Fruit fly (Drosophila melanogaster) whole organism, embryonic: ENCODE measurements around the gene Chmp1.

Source experiments
- Bgb ChIP-seq: fragments of 200-800 bp; sonication (Bioruptor generic); IDR thresholded peaks from 2 replicates; pipeline ENCODE4 v1.3.6; 2022; ENCODE audit warnings: missing biosample characterization, missing genetic modification characterization; ENCODE audit not compliant: partially characterized antibody
- CG1024 ChIP-seq: fragments of 200-800 bp; sonication (Bioruptor generic); IDR thresholded peaks from 2 replicates; pipeline ENCODE4 v1.3.6; 2022; ENCODE audit warnings: missing biosample characterization, missing genetic modification characterization
- CG10274 ChIP-seq: fragments of 200-800 bp; sonication (Bioruptor generic); optimal IDR thresholded peaks from 3 replicates; lab custom pipeline; 2017; ENCODE audit warnings: missing biosample characterization, mild to moderate bottlenecking, missing genetic modification characterization
- CG10565 ChIP-seq: fragments of 200-800 bp; sonication (Bioruptor generic); optimal IDR thresholded peaks from 3 replicates; lab custom pipeline; 2016; ENCODE audit warnings: missing biosample characterization, mild to moderate bottlenecking, missing genetic modification characterization
- CG13296 ChIP-seq: fragments of 200-800 bp; sonication (Bioruptor generic); optimal IDR thresholded peaks from 3 replicates; lab custom pipeline; 2018; ENCODE audit warnings: missing biosample characterization, mild to moderate bottlenecking, missing genetic modification characterization
- CG16813 ChIP-seq: fragments of 200-800 bp; sonication (Bioruptor generic); IDR thresholded peaks from 3 replicates; pipeline ENCODE4 v1.3.6; 2022; ENCODE audit warnings: missing biosample characterization, missing genetic modification characterization; ENCODE audit not compliant: partially characterized antibody
- CG17328 ChIP-seq: fragments of 200-800 bp; sonication (Bioruptor generic); IDR thresholded peaks from 2 replicates; pipeline ENCODE4 v1.3.6; 2022; ENCODE audit warnings: missing biosample characterization, missing genetic modification characterization
- CG17385 ChIP-seq: fragments of 200-800 bp; sonication (Bioruptor generic); optimal IDR thresholded peaks from 3 replicates; lab custom pipeline; 2018; ENCODE audit warnings: missing biosample characterization, mild to moderate bottlenecking, missing genetic modification characterization
- CG17802 ChIP-seq: fragments of 200-800 bp; sonication (Bioruptor generic); optimal IDR thresholded peaks from 2 replicates; lab custom pipeline; 2018; ENCODE audit warnings: missing biosample characterization, mild to moderate bottlenecking, missing genetic modification characterization, moderate library complexity
- CG42726 ChIP-seq: fragments of 200-800 bp; sonication (Bioruptor generic); IDR thresholded peaks from 2 replicates; pipeline ENCODE4 v1.3.6; 2022; ENCODE audit warnings: missing biosample characterization, missing genetic modification characterization; ENCODE audit not compliant: partially characterized antibody
- CG4328 ChIP-seq: fragments of 200-800 bp; sonication (Bioruptor generic); optimal IDR thresholded peaks from 3 replicates; lab custom pipeline; 2017; ENCODE audit warnings: missing biosample characterization, missing genetic modification reagents, missing genetic modification characterization
- CG43689 ChIP-seq: fragments of 200-800 bp; sonication (Bioruptor generic); IDR thresholded peaks from 2 replicates; pipeline ENCODE4 v1.3.6; 2022; ENCODE audit warnings: missing biosample characterization, missing genetic modification characterization
- CG4424 ChIP-seq: fragments of 200-800 bp; sonication (Bioruptor generic); optimal IDR thresholded peaks from 3 replicates; lab custom pipeline; 2016; ENCODE audit warnings: missing biosample characterization, missing genetic modification characterization
- CG6175 ChIP-seq: fragments of 200-800 bp; sonication (Bioruptor generic); IDR thresholded peaks from 3 replicates; pipeline ENCODE4 v1.3.6; 2022; ENCODE audit warnings: missing biosample characterization, missing genetic modification characterization
- CG6683 ChIP-seq: fragments of 200-800 bp; sonication (Bioruptor generic); optimal IDR thresholded peaks from 2 replicates; lab custom pipeline; 2017; ENCODE audit warnings: missing biosample characterization, mild to moderate bottlenecking, missing genetic modification characterization, missing genetic modification reagents
- CG7372 ChIP-seq: fragments of 200-800 bp; sonication (Bioruptor generic); IDR thresholded peaks from 2 replicates; pipeline ENCODE4 v1.3.6; 2022; ENCODE audit warnings: missing biosample characterization, missing genetic modification characterization
- CG7745 ChIP-seq: fragments of 200-800 bp; sonication (Bioruptor generic); optimal IDR thresholded peaks from 2 replicates; lab custom pipeline; 2018; ENCODE audit warnings: missing biosample characterization, mild to moderate bottlenecking, missing genetic modification characterization, moderate library complexity
- CG7786 ChIP-seq: fragments of 200-800 bp; sonication (Bioruptor generic); optimal IDR thresholded peaks from 2 replicates; lab custom pipeline; 2016; ENCODE audit warnings: missing biosample characterization, missing genetic modification characterization
- CG8089 ChIP-seq: fragments of 200-800 bp; sonication (Bioruptor generic); optimal IDR thresholded peaks from 3 replicates; lab custom pipeline; 2016; ENCODE audit warnings: missing biosample characterization, missing genetic modification characterization
- CG9797 ChIP-seq: fragments of 200-800 bp; sonication (Bioruptor generic); optimal IDR thresholded peaks from 3 replicates; lab custom pipeline; 2018; ENCODE audit warnings: missing biosample characterization, mild to moderate bottlenecking, missing genetic modification characterization
- CG9932 ChIP-seq: fragments of 200-800 bp; sonication (Bioruptor generic); IDR thresholded peaks from 2 replicates; pipeline ENCODE4 v1.3.6; 2022; ENCODE audit warnings: missing biosample characterization, missing genetic modification characterization
- Drgx ChIP-seq: fragments of 200-800 bp; sonication (Bioruptor generic); IDR thresholded peaks from 2 replicates; pipeline ENCODE4 v1.3.6; 2022; ENCODE audit warnings: missing biosample characterization, missing genetic modification characterization
- E2f2 ChIP-seq: fragments of 200-800 bp; sonication (Bioruptor generic); IDR thresholded peaks from 2 replicates; pipeline ENCODE4 v1.3.6; 2022; ENCODE audit warnings: missing biosample characterization, missing genetic modification characterization
- HLH4C ChIP-seq: fragments of 200-800 bp; sonication (Bioruptor generic); IDR thresholded peaks from 3 replicates; pipeline ENCODE4 v1.3.6; 2022; ENCODE audit warnings: missing biosample characterization, missing genetic modification characterization; ENCODE audit not compliant: partially characterized antibody
- Hr51 ChIP-seq, 2 experiments: fragments of 200-800 bp; sonication (Bioruptor generic); optimal IDR thresholded peaks; 2 replicates in 1 of 2; 3 replicates in 1 of 2; lab custom pipeline; 2016 to 2018; ENCODE audit warnings: missing biosample characterization in 2 of 2, missing genetic modification characterization in 2 of 2, mild to moderate bottlenecking in 1 of 2, moderate library complexity in 1 of 2
- Hr78 ChIP-seq, 2 experiments: fragments of 200-800 bp in 1 of 2; fragments of >200 bp in 1 of 2; sonication (Bioruptor generic) in 1 of 2; optimal IDR thresholded peaks; 2 replicates each; lab custom pipeline; 2017 to 2019; ENCODE audit warnings: missing biosample characterization in 2 of 2, missing genetic modification characterization in 2 of 2, mild to moderate bottlenecking in 1 of 2, moderate library complexity in 1 of 2
- Lpt ChIP-seq: fragments of >200 bp; optimal IDR thresholded peaks from 2 replicates; lab custom pipeline; 2018; ENCODE audit warnings: missing biosample characterization, missing genetic modification characterization
- Max ChIP-seq: fragments of 200-800 bp; sonication (Bioruptor generic); optimal IDR thresholded peaks from 2 replicates; lab custom pipeline; 2016; ENCODE audit warnings: missing biosample characterization, mild to moderate bottlenecking, missing genetic modification characterization
- Med ChIP-seq: fragments of 200-800 bp; sonication (Bioruptor generic); peaks from one replicate; lab custom pipeline; 2016; ENCODE audit warnings: missing biosample characterization, missing genetic modification characterization, mild to moderate bottlenecking, inconsistent platforms, moderate library complexity
- Meics ChIP-seq: fragments of 200-800 bp; sonication (Bioruptor generic); optimal IDR thresholded peaks from 2 replicates; lab custom pipeline; 2017; ENCODE audit warnings: missing biosample characterization, mild to moderate bottlenecking, missing genetic modification characterization
- Scr ChIP-seq: fragments of 200-800 bp; sonication (Bioruptor generic); IDR thresholded peaks from 2 replicates; pipeline ENCODE4 v1.3.6; 2022; ENCODE audit warnings: missing biosample characterization, missing genetic modification characterization; ENCODE audit not compliant: partially characterized antibody
- Sox102F ChIP-seq: fragments of 200-800 bp; sonication (Bioruptor generic); optimal IDR thresholded peaks from 2 replicates; lab custom pipeline; 2018; ENCODE audit warnings: missing biosample characterization, mild to moderate bottlenecking, missing genetic modification characterization, moderate library complexity
- Taf1 ChIP-seq: fragments of 200-800 bp; sonication (Bioruptor generic); IDR thresholded peaks from 2 replicates; pipeline ENCODE4 v1.3.6; 2022; ENCODE audit warnings: missing biosample characterization, missing genetic modification characterization
- Xbp1 ChIP-seq: fragments of 200-800 bp; sonication (Bioruptor generic); optimal IDR thresholded peaks from 3 replicates; lab custom pipeline; 2016; ENCODE audit warnings: missing biosample characterization, mild to moderate bottlenecking, missing genetic modification characterization
- YL-1 ChIP-seq: fragments of 200-800 bp; sonication (Bioruptor generic); optimal IDR thresholded peaks from 3 replicates; lab custom pipeline; 2017; ENCODE audit warnings: missing biosample characterization, mild to moderate bottlenecking, missing genetic modification characterization
- bcd ChIP-seq: fragments of 200-800 bp; sonication (Bioruptor generic); optimal IDR thresholded peaks from 2 replicates; lab custom pipeline; 2017; ENCODE audit warnings: missing biosample characterization, mild to moderate bottlenecking, missing genetic modification characterization
- caup ChIP-seq: fragments of 200-800 bp; sonication (Bioruptor generic); optimal IDR thresholded peaks from 3 replicates; lab custom pipeline; 2017; ENCODE audit warnings: missing biosample characterization, mild to moderate bottlenecking, missing genetic modification characterization, moderate library complexity; ENCODE audit not compliant: severe bottlenecking
- chinmo ChIP-seq: fragments of 200-800 bp; sonication (Bioruptor generic); IDR thresholded peaks from 4 replicates; pipeline ENCODE4 v1.3.6; 2022; ENCODE audit warnings: missing biosample characterization, missing genetic modification characterization; ENCODE audit not compliant: partially characterized antibody
- crol ChIP-seq: fragments of 200-800 bp; sonication (Bioruptor generic); IDR thresholded peaks from 2 replicates; pipeline ENCODE4 v1.3.6; 2022; ENCODE audit warnings: missing biosample characterization, missing genetic modification characterization
- dm ChIP-seq: fragments of 200-800 bp; sonication (Bioruptor generic); optimal IDR thresholded peaks from 3 replicates; lab custom pipeline; 2016; ENCODE audit warnings: missing biosample characterization, missing genetic modification characterization
- dpn ChIP-seq, 2 experiments: fragments of 200-800 bp; sonication (Bioruptor generic); optimal IDR thresholded peaks; 3 replicates each; lab custom pipeline; 2016; ENCODE audit warnings: missing biosample characterization in 2 of 2, missing genetic modification characterization in 2 of 2
- gsb-n ChIP-seq: fragments of 200-800 bp; sonication (Bioruptor generic); optimal IDR thresholded peaks from 3 replicates; lab custom pipeline; 2018; ENCODE audit warnings: missing biosample characterization, mild to moderate bottlenecking, missing genetic modification characterization
- ind ChIP-seq: fragments of 200-800 bp; sonication (Bioruptor generic); optimal IDR thresholded peaks from 3 replicates; lab custom pipeline; 2016; ENCODE audit warnings: missing biosample characterization, missing genetic modification characterization
- jing ChIP-seq: fragments of 200-800 bp; sonication (Bioruptor generic); optimal IDR thresholded peaks from 2 replicates; lab custom pipeline; 2018; ENCODE audit warnings: missing biosample characterization, mild to moderate bottlenecking, missing genetic modification characterization
- lilli ChIP-seq: fragments of 200-800 bp; sonication (Bioruptor generic); optimal IDR thresholded peaks from 3 replicates; lab custom pipeline; 2016; ENCODE audit warnings: missing biosample characterization, missing genetic modification characterization
- mirr ChIP-seq: fragments of 200-800 bp; sonication (Bioruptor generic); optimal IDR thresholded peaks from 3 replicates; lab custom pipeline; 2018; ENCODE audit warnings: missing biosample characterization, mild to moderate bottlenecking, missing genetic modification characterization
- pfk ChIP-seq: fragments of 200-800 bp; sonication (Bioruptor generic); optimal IDR thresholded peaks from 2 replicates; lab custom pipeline; 2018; ENCODE audit warnings: missing biosample characterization, mild to moderate bottlenecking, missing genetic modification characterization, moderate library complexity
- slbo ChIP-seq: fragments of 200-800 bp; sonication (Bioruptor generic); IDR thresholded peaks from 2 replicates; pipeline ENCODE4 v1.3.6; 2022; ENCODE audit warnings: missing biosample characterization, missing genetic modification characterization
- zen ChIP-seq: fragments of 200-800 bp; sonication (Bioruptor generic); optimal IDR thresholded peaks from 3 replicates; lab custom pipeline; 2018; ENCODE audit warnings: missing biosample characterization, mild to moderate bottlenecking, missing genetic modification characterization, moderate library complexity

The Chmp1 gene

dm6 chr3L:18672203-18672602 lies 11.7 kb downstream of the Chmp1 start (continued):
- no peak for TF ChIP-seq CG17802 (tag; lab: Kevin White, UChicago)
- peak; percentile 8 for TF ChIP-seq dm
- peak; percentile 51 for TF ChIP-seq Max (GFP tag; lab: Kevin White, UChicago)
- TF ChIP-seq CG13296 (GFP tag; lab: Kevin White, UChicago) = no peak
- peak; percentile 24; the same call in 1 of the 2 replicates for TF ChIP-seq Scr
- TF ChIP-seq Bgb (GFP tag; lab: Robert Waterston, UW) = peak; percentile 57
- TF ChIP-seq Drgx (GFP tag; lab: Robert Waterston, UW) = peak; percentile 36; the same call in 1 of the 2 replicates
- TF ChIP-seq mirr (GFP tag; lab: Kevin White, UChicago) = peak; percentile 10
- no peak for TF ChIP-seq gsb-n (tag; lab: Kevin White, UChicago)
- TF ChIP-seq Meics = peak; percentile 18
- TF ChIP-seq CG16813 = peak; percentile 19; the same call in 1 of the 3 replicates
- TF ChIP-seq Taf1 (GFP tag; lab: Robert Waterston, UW) = no peak
- TF ChIP-seq Hr51 (GFP tag; optimal IDR thresholded peaks at IDR 0.05; lab: Kevin White, UChicago) = no peak
- peak; percentile 99 for TF ChIP-seq crol
- no peak for TF ChIP-seq CG1024 (GFP tag; lab: Robert Waterston, UW)
- 0 out of 2 replicates have a peak, but pooled peaks have one; percentile 20 for TF ChIP-seq slbo (GFP tag; lab: Robert Waterston, UW)
- TF ChIP-seq chinmo (GFP tag; lab: Robert Waterston, UW) = no peak
- no peak for TF ChIP-seq jing (GFP tag; lab: Kevin White, UChicago)
- TF ChIP-seq caup (GFP tag; lab: Kevin White, UChicago) = peak; percentile 0
- TF ChIP-seq CG7372 = peak; percentile 14; the same call in 1 of the 2 replicates
- TF ChIP-seq CG17385 (GFP tag; lab: Kevin White, UChicago) = no peak
- no peak for TF ChIP-seq CG7745 (tag; lab: Kevin White, UChicago)
- peak; percentile 21 for TF ChIP-seq lilli (GFP tag; lab: Kevin White, UChicago)
- no peak for TF ChIP-seq CG10274 (GFP tag; lab: Kevin White, UChicago)
- no peak for TF ChIP-seq Sox102F (GFP tag; lab: Kevin White, UChicago)
- peak; percentile 47; the same call in 1 of the 2 replicates for TF ChIP-seq E2f2 (GFP tag; lab: Robert Waterston, UW)
- TF ChIP-seq CG42726 (GFP tag; lab: Robert Waterston, UW) = no peak
- peak; percentile 40 for TF ChIP-seq ind (GFP tag; lab: Kevin White, UChicago)
- TF ChIP-seq Xbp1 (GFP tag; lab: Kevin White, UChicago) = peak; percentile 19
- 0 out of 3 replicates have a peak, but pooled peaks have one; percentile 9 for TF ChIP-seq HLH4C
- peak; percentile 15; the same call in 1 of the 2 replicates for TF ChIP-seq CG9932 (GFP tag; lab: Robert Waterston, UW)
- no peak for TF ChIP-seq Lpt (GFP tag; lab: Kevin White, UChicago)
- TF ChIP-seq CG10565 (GFP tag; lab: Kevin White, UChicago) = no peak
- TF ChIP-seq YL-1 (GFP tag; lab: Kevin White, UChicago) = peak; percentile 42
- TF ChIP-seq Med = peak; percentile 84
- TF ChIP-seq dpn (GFP tag; optimal IDR thresholded peaks at IDR 0.05; lab: Kevin White, UChicago) = peak in 1 of 2 experiments; percentile 29
- no peak for TF ChIP-seq CG6683
- no peak for TF ChIP-seq Hr78 (GFP tag; optimal IDR thresholded peaks at IDR 0.05; lab: Kevin White, UChicago)
- TF ChIP-seq pfk (GFP tag; lab: Kevin White, UChicago) = no peak
- no peak for TF ChIP-seq CG4328 (GFP tag; lab: Kevin White, UChicago)
- 0 out of 2 replicates have a peak, but pooled peaks have one; percentile 33 for TF ChIP-seq CG17328 (GFP tag; lab: Robert Waterston, UW)
- no peak for TF ChIP-seq CG6175 (GFP tag; lab: Robert Waterston, UW)
- TF ChIP-seq bcd (GFP tag; lab: Kevin White, UChicago) = no peak
- no peak for TF ChIP-seq zen
- no peak for TF ChIP-seq CG7786 (GFP tag; lab: Kevin White, UChicago)
- TF ChIP-seq CG8089 (GFP tag; lab: Kevin White, UChicago) = no peak
- peak; percentile 15 for TF ChIP-seq CG9797 (GFP tag; lab: Kevin White, UChicago)
- no peak for TF ChIP-seq CG43689
- TF ChIP-seq CG4424 (GFP tag; lab: Kevin White, UChicago) = peak; percentile 7
